Worm (Caenorhabditis elegans) whole organism, dauer: ENCODE measurements around the gene C07D10.6.

Source experiments
- unc-62 ChIP-seq: sonication (generic microtip); optimal IDR thresholded peaks from 2 replicates; lab custom pipeline; 2017; ENCODE audit warnings: missing biosample characterization, missing genetic modification reagents, missing genetic modification characterization

The C07D10.6 gene

ce11 chrII:7379021-7379420 lies at the start of gene C07D10.6:
C07D10.6 (plus strand) TSS chrII:7379321.
- TF ChIP-seq unc-62 (GFP tag; lab: Kevin White, UChicago): no peak

ce11 chrII:7331224-7331623 lies 47.9 kb upstream of the C07D10.6 start, which contains the start of gene npax-1:
npax-1 (minus strand) TSS chrII:7331324.
- TF ChIP-seq unc-62 (GFP tag; lab: Kevin White, UChicago): no peak

ce11 chrII:7337469-7337893 lies 41.6 kb upstream of the C07D10.6 start:
- TF ChIP-seq unc-62 (GFP tag; lab: Kevin White, UChicago): no peak

ce11 chrII:7338995-7339394 lies 40.1 kb upstream of the C07D10.6 start, which contains the start of gene nhr-21:
nhr-21 (plus strand) TSS chrII:7339229.
- no peak for TF ChIP-seq unc-62 (GFP tag; lab: Kevin White, UChicago)

- no peak for TF ChIP-seq unc-62 (GFP tag; lab: Kevin White, UChicago)
Measured at ce11 chrII:7340703-7341102, 38.4 kb upstream of the C07D10.6 start.

- TF ChIP-seq unc-62 (GFP tag; lab: Kevin White, UChicago): no peak
Measured at ce11 chrII:7341572-7342303, 37.4 kb upstream of the C07D10.6 start.

ce11 chrII:7342884-7343283 lies 36.2 kb upstream of the C07D10.6 start:
- TF ChIP-seq unc-62 (GFP tag; lab: Kevin White, UChicago): no peak

- TF ChIP-seq unc-62 (GFP tag; lab: Kevin White, UChicago): no peak
Measured at ce11 chrII:7343668-7344067, 35.5 kb upstream of the C07D10.6 start.

- TF ChIP-seq unc-62 (GFP tag; lab: Kevin White, UChicago): no peak
Measured at ce11 chrII:7345858-7346257, 33.3 kb upstream of the C07D10.6 start.

- TF ChIP-seq unc-62 (GFP tag; lab: Kevin White, UChicago): no peak
Measured at ce11 chrII:7348063-7348462, 31.1 kb upstream of the C07D10.6 start.

ce11 chrII:7352507-7352906 lies 26.6 kb upstream of the C07D10.6 start, which contains the start of gene hsp-4:
hsp-4 (minus strand) TSS chrII:7352645.
- TF ChIP-seq unc-62 (GFP tag; lab: Kevin White, UChicago): no peak

ce11 chrII:7353027-7353426 lies 26.1 kb upstream of the C07D10.6 start:
- TF ChIP-seq unc-62 (GFP tag; lab: Kevin White, UChicago): no peak

ce11 chrII:7356326-7356725 lies 22.8 kb upstream of the C07D10.6 start, which contains the start of gene haf-2:
haf-2 (minus strand) TSS chrII:7356426.
- no peak for TF ChIP-seq unc-62 (GFP tag; lab: Kevin White, UChicago)

ce11 chrII:7356773-7357172 lies 22.3 kb upstream of the C07D10.6 start:
- no peak for TF ChIP-seq unc-62 (GFP tag; lab: Kevin White, UChicago)

- TF ChIP-seq unc-62 (GFP tag; lab: Kevin White, UChicago): no peak
Measured at ce11 chrII:7357176-7357575, 21.9 kb upstream of the C07D10.6 start.

- no peak for TF ChIP-seq unc-62 (GFP tag; lab: Kevin White, UChicago)
Measured at ce11 chrII:7358489-7358943, 20.6 kb upstream of the C07D10.6 start, which contains the start of gene insc-1. insc-1 (plus strand) TSS chrII:7358893.

- no peak for TF ChIP-seq unc-62 (GFP tag; lab: Kevin White, UChicago)
Measured at ce11 chrII:7363990-7364455, 15.1 kb upstream of the C07D10.6 start, which contains the start of gene msra-1. msra-1 (minus strand) TSS chrII:7364040.
